Fruit fly (Drosophila melanogaster): ENCODE results near the gene CG6729.

CG6729 gene

dm6 chr2L:10735923-10736322 lies 7.8 kb downstream of the CG6729 start, which contains the start of gene Nup107 (continued):
- TF ChIP-seq Fer2 (tag; optimal IDR thresholded peaks at IDR 0.05) = no peak
- TF ChIP-seq dati (GFP tag; IDR thresholded peaks at IDR 0.05) = no peak
- TF ChIP-seq ken (GFP tag; IDR thresholded peaks at IDR 0.05) = peak; percentile 37; the same call in 1 of the 3 replicates
- peak; percentile 8 for TF ChIP-seq Ets97D (GFP tag; optimal IDR thresholded peaks at IDR 0.05)
- no peak for TF ChIP-seq CG10654 (GFP tag; optimal IDR thresholded peaks at IDR 0.05)
- peak; percentile 73 for TF ChIP-seq pzg (GFP tag; optimal IDR thresholded peaks at IDR 0.05)
- TF ChIP-seq pnt (GFP tag; optimal IDR thresholded peaks at IDR 0.05) = peak; percentile 8
- peak; percentile 30 for TF ChIP-seq CoRest (tag; optimal IDR thresholded peaks at IDR 0.05)
- no peak for TF ChIP-seq pan (optimal IDR thresholded peaks at IDR 0.05)
- peak in 1 of 2 experiments; percentile 9 for TF ChIP-seq pan (GFP tag; optimal IDR thresholded peaks at IDR 0.05 in 1 of 2, IDR thresholded peaks at IDR 0.05 in 1 of 2)
- TF ChIP-seq cwo (GFP tag; optimal IDR thresholded peaks at IDR 0.05) = no peak
- TF ChIP-seq CG7786 (GFP tag; optimal IDR thresholded peaks at IDR 0.05) = peak; percentile 1
- TF ChIP-seq CG9609 (GFP tag; optimal IDR thresholded peaks at IDR 0.05) = peak; percentile 4
- no peak for TF ChIP-seq br (optimal IDR thresholded peaks at IDR 0.05)
- TF ChIP-seq CG9797 (GFP tag; optimal IDR thresholded peaks at IDR 0.05) = peak; percentile 68
- peak; percentile 40 for TF ChIP-seq grau (tag; optimal IDR thresholded peaks at IDR 0.05)
- TF ChIP-seq CG13424 (tag; optimal IDR thresholded peaks at IDR 0.05) = peak; percentile 42
- peak; percentile 17; the same call in 1 of the 2 replicates for TF ChIP-seq CG13287 (GFP tag; IDR thresholded peaks at IDR 0.05; ENCODE audit: partially characterized antibody)
- TF ChIP-seq otp (GFP tag; IDR thresholded peaks at IDR 0.05) = no peak
- TF ChIP-seq slbo (GFP tag; IDR thresholded peaks at IDR 0.05) = peak; percentile 54; the same call in 1 of the 2 replicates
- peak; percentile 18 for TF ChIP-seq Hsf (GFP tag; optimal IDR thresholded peaks at IDR 0.05)
- no peak for TF ChIP-seq CG11247 (GFP tag; IDR thresholded peaks at IDR 0.05)
- peak; percentile 11 for TF ChIP-seq Sox102F (GFP tag; optimal IDR thresholded peaks at IDR 0.05)
- no peak for TF ChIP-seq CG10431 (GFP tag; optimal IDR thresholded peaks at IDR 0.05)
- TF ChIP-seq tio (GFP tag; optimal IDR thresholded peaks at IDR 0.05) = no peak
- peak; percentile 40 for TF ChIP-seq CG17829 (tag; optimal IDR thresholded peaks at IDR 0.05)
- peak; percentile 96 for TF ChIP-seq ssp (GFP tag; IDR thresholded peaks at IDR 0.05)
- TF ChIP-seq E2f1 (GFP tag; IDR thresholded peaks at IDR 0.05) = 0 out of 2 replicates have a peak, but pooled peaks have one; percentile 32
- TF ChIP-seq bcd (GFP tag; optimal IDR thresholded peaks at IDR 0.05) = peak; percentile 2
- TF ChIP-seq BEAF-32 (GFP tag; optimal IDR thresholded peaks at IDR 0.05) = peak; percentile 40
- 0 out of 2 replicates have a peak, but pooled peaks have one; percentile 34 for TF ChIP-seq unc-4 (GFP tag; IDR thresholded peaks at IDR 0.05; ENCODE audit: partially characterized antibody)
- TF ChIP-seq Ets65A (GFP tag) = peak; percentile 92
- TF ChIP-seq CG9817 (tag; optimal IDR thresholded peaks at IDR 0.05) = peak; percentile 37
- TF ChIP-seq nmo (GFP tag; optimal IDR thresholded peaks at IDR 0.05) = peak; percentile 52
- peak; percentile 18 for TF ChIP-seq nerfin-1 (tag; optimal IDR thresholded peaks at IDR 0.05)
- TF ChIP-seq BtbVII (GFP tag; optimal IDR thresholded peaks at IDR 0.05) = no peak

- TF ChIP-seq tx (GFP tag; optimal IDR thresholded peaks at IDR 0.05) (peak; percentile 25), CG9215 (GFP tag; IDR thresholded peaks at IDR 0.05) (peak; percentile 49; the same call in 1 of the 2 replicates), NFAT (GFP tag; IDR thresholded peaks at IDR 0.05) (0 out of 2 replicates have a peak, but pooled peaks have one; percentile 17), bigmax (GFP tag; optimal IDR thresholded peaks at IDR 0.05) (no peak), Bgb (GFP tag; IDR thresholded peaks at IDR 0.05; ENCODE audit: partially characterized antibody) (peak; percentile 75), Bteb2 (GFP tag; optimal IDR thresholded peaks at IDR 0.05) (peak; percentile 39), Camta (GFP tag; optimal IDR thresholded peaks at IDR 0.05) (peak; percentile 13), sug (tag; optimal IDR thresholded peaks at IDR 0.05) (no peak), fd102C (GFP tag; optimal IDR thresholded peaks at IDR 0.05) (no peak), CG1792 (GFP tag; optimal IDR thresholded peaks at IDR 0.05) (peak; percentile 28), vfl (GFP tag; optimal IDR thresholded peaks at IDR 0.05) (peak; percentile 10), CG4820 (GFP tag; optimal IDR thresholded peaks at IDR 0.05) (peak; percentile 48), CG10979 (tag; optimal IDR thresholded peaks at IDR 0.05) (peak; percentile 52), Spps (tag; optimal IDR thresholded peaks at IDR 0.05) (no peak), Aef1 (GFP tag; IDR thresholded peaks at IDR 0.05) (peak; percentile 36; the same call in 1 of the 3 replicates), HLHmδ (GFP tag; optimal IDR thresholded peaks at IDR 0.05) (no peak), gro (GFP tag; optimal IDR thresholded peaks at IDR 0.05) (peak; percentile 66)
Measured at dm6 chr2L:10732343-10732808, 11.4 kb downstream of the CG6729 start, which contains the start of the genes EMC3 and Dpy-30L1. Gene EMC3 (minus strand): TSS chr2L:10732423. Gene Dpy-30L1 (plus strand): TSS chr2L:10732653.

All from whole organism, embryonic.